Fruit fly (Drosophila melanogaster): ENCODE results near the gene CG33090.
A peak's percentile ranks its signal among the peaks of the same experiment; 100 is the strongest.

CG33090 gene

dm6 chr2L:14348602-14349001 is 14.6 kb downstream of the CG33090 start, which contains the start of gene mTTF:
Gene mTTF (minus strand): TSS chr2L:14348790.
- TF ChIP-seq noc (tag; optimal IDR thresholded peaks at IDR 0.05): no peak

dm6 chr2L:14350587-14350986 is 16.6 kb downstream of the CG33090 start:
- no peak for TF ChIP-seq noc (tag; optimal IDR thresholded peaks at IDR 0.05)

- no peak for TF ChIP-seq noc (tag; optimal IDR thresholded peaks at IDR 0.05)
Observed at dm6 chr2L:14351441-14352127, 17.6 kb downstream of the CG33090 start, which contains the start of gene CG43052. Gene CG43052 (plus strand): TSS chr2L:14352077.

dm6 chr2L:14355033-14355851 is 21.3 kb downstream of the CG33090 start, which contains the start of gene Rab14:
Gene Rab14 (plus strand): TSS chr2L:14355145.
- TF ChIP-seq noc (tag; optimal IDR thresholded peaks at IDR 0.05): peak; percentile 86

- no peak for TF ChIP-seq noc (tag; optimal IDR thresholded peaks at IDR 0.05)
Observed at dm6 chr2L:14355852-14356174, 21.9 kb downstream of the CG33090 start.

dm6 chr2L:14356279-14356678 is 22.3 kb downstream of the CG33090 start:
- no peak for TF ChIP-seq noc (tag; optimal IDR thresholded peaks at IDR 0.05)

- TF ChIP-seq noc (tag; optimal IDR thresholded peaks at IDR 0.05): no peak
Observed at dm6 chr2L:14356793-14357372, 22.9 kb downstream of the CG33090 start.

- peak; percentile 43 for TF ChIP-seq noc (tag; optimal IDR thresholded peaks at IDR 0.05)
Observed at dm6 chr2L:14358780-14359462, 25.0 kb downstream of the CG33090 start, which contains the start of gene Pgant35A. Gene Pgant35A (plus strand): TSS chr2L:14359252.

dm6 chr2L:14361281-14361680 is 27.3 kb downstream of the CG33090 start:
- no peak for TF ChIP-seq noc (tag; optimal IDR thresholded peaks at IDR 0.05)

- TF ChIP-seq noc (tag; optimal IDR thresholded peaks at IDR 0.05): peak; percentile 43
Observed at dm6 chr2L:14361736-14362180, 27.8 kb downstream of the CG33090 start, which contains the start of gene spel1. Gene spel1 (plus strand): TSS chr2L:14362069.

dm6 chr2L:14366590-14367273 is 32.8 kb downstream of the CG33090 start:
- no peak for TF ChIP-seq noc (tag; optimal IDR thresholded peaks at IDR 0.05)

dm6 chr2L:14367274-14367669 is 33.3 kb downstream of the CG33090 start:
- TF ChIP-seq noc (tag; optimal IDR thresholded peaks at IDR 0.05): no peak

dm6 chr2L:14368833-14369232 is 34.9 kb downstream of the CG33090 start:
- no peak for TF ChIP-seq noc (tag; optimal IDR thresholded peaks at IDR 0.05)

- TF ChIP-seq noc (tag; optimal IDR thresholded peaks at IDR 0.05): no peak
Observed at dm6 chr2L:14369933-14370776, 36.2 kb downstream of the CG33090 start.

- TF ChIP-seq noc (tag; optimal IDR thresholded peaks at IDR 0.05): no peak
Observed at dm6 chr2L:14370777-14371096, 36.8 kb downstream of the CG33090 start.
